Worm (Caenorhabditis elegans): ENCODE data around the gene srd-51.

srd-51 gene

ce11 chrX:13442446-13442845, 42.3 kb downstream of the srd-51 start (continued):
- TF ChIP-seq dpff-1 (tag; optimal IDR thresholded peaks at IDR 0.05) (no peak), D2030.7 (GFP tag; IDR thresholded peaks at IDR 0.05) (peak; percentile 83)

ce11 chrX:13435790-13436472, 48.8 kb downstream of the srd-51 start, which contains the start of gene jmjd-3.3:
Gene jmjd-3.3, plus strand, starts transcription at chrX:13436422.
- TF ChIP-seq attf-5 (GFP tag; optimal IDR thresholded peaks at IDR 0.05), result no peak
- TF ChIP-seq madf-10 (tag; optimal IDR thresholded peaks at IDR 0.05), result no peak
- no peak for TF ChIP-seq unc-62 (GFP tag; optimal IDR thresholded peaks at IDR 0.05)
- TF ChIP-seq nhr-179 (tag; optimal IDR thresholded peaks at IDR 0.05), result no peak
- no peak for TF ChIP-seq repo-1 (tag; optimal IDR thresholded peaks at IDR 0.05)
- no peak for TF ChIP-seq Y79H2A.3 (GFP tag; conservative IDR thresholded peaks at IDR 0.05)
- no peak for TF ChIP-seq sptf-2 (GFP tag; optimal IDR thresholded peaks at IDR 0.05)
- no peak for TF ChIP-seq xnd-1 (tag; optimal IDR thresholded peaks at IDR 0.05)
- no peak for TF ChIP-seq F10E7.11 (tag; optimal IDR thresholded peaks at IDR 0.05)
- no peak for TF ChIP-seq B0035.1 (tag; optimal IDR thresholded peaks at IDR 0.05)
- TF ChIP-seq ama-1 (optimal IDR thresholded peaks at IDR 0.05), result no peak
- peak in 1 of 2 experiments; percentile 26 for TF ChIP-seq ama-1 (GFP tag; optimal IDR thresholded peaks at IDR 0.05)
- TF ChIP-seq fkh-3 (tag; optimal IDR thresholded peaks at IDR 0.05), result no peak
- TF ChIP-seq chd-7 (tag; optimal IDR thresholded peaks at IDR 0.05), result no peak
- TF ChIP-seq rcor-1 (GFP tag; IDR thresholded peaks at IDR 0.05), result no peak
- TF ChIP-seq akir-1 (GFP tag; optimal IDR thresholded peaks at IDR 0.05), result no peak
- TF ChIP-seq ceh-27 (GFP tag; optimal IDR thresholded peaks at IDR 0.05), result no peak
- no peak for TF ChIP-seq nfyb-1 (GFP tag; IDR thresholded peaks at IDR 0.05)
- TF ChIP-seq atf-7 (tag; optimal IDR thresholded peaks at IDR 0.05), result no peak
- TF ChIP-seq pha-4 (tag; optimal IDR thresholded peaks at IDR 0.05), result no peak
- no peak for TF ChIP-seq ztf-18 (tag; optimal IDR thresholded peaks at IDR 0.05)
- TF ChIP-seq zim-3 (tag; optimal IDR thresholded peaks at IDR 0.05), result no peak
- peak; percentile 58; the same call in 1 of the 2 replicates for TF ChIP-seq D2030.7 (GFP tag; IDR thresholded peaks at IDR 0.05)
- TF ChIP-seq rpc-1 (optimal IDR thresholded peaks at IDR 0.05), result peak; percentile 59
- peak; percentile 82 for TF ChIP-seq rpc-1 (tag; optimal IDR thresholded peaks at IDR 0.05)
- TF ChIP-seq madf-6 (GFP tag; IDR thresholded peaks at IDR 0.05), result no peak
- no peak for TF ChIP-seq mel-28 (tag; optimal IDR thresholded peaks at IDR 0.05; ENCODE audit: borderline replicate concordance)
- no peak for TF ChIP-seq ekl-4 (GFP tag; IDR thresholded peaks at IDR 0.05)
- TF ChIP-seq bed-2 (GFP tag; IDR thresholded peaks at IDR 0.05), result no peak
- TF ChIP-seq lin-26 (GFP tag; IDR thresholded peaks at IDR 0.05), result peak; percentile 44; the same call in 1 of the 2 replicates
- no peak for TF ChIP-seq egl-44 (GFP tag; IDR thresholded peaks at IDR 0.05)
- no peak for TF ChIP-seq zfh-2 (GFP tag; conservative IDR thresholded peaks at IDR 0.05)
- TF ChIP-seq B0261.1 (tag; optimal IDR thresholded peaks at IDR 0.05), result peak; percentile 61
- no peak for TF ChIP-seq lag-1 (GFP tag; IDR thresholded peaks at IDR 0.05)
- TF ChIP-seq nfya-1 (tag; optimal IDR thresholded peaks at IDR 0.05; ENCODE audit: borderline replicate concordance, insufficient read depth), result no peak
- no peak for TF ChIP-seq ztf-3 (GFP tag; optimal IDR thresholded peaks at IDR 0.05)
- TF ChIP-seq athp-1 (tag; optimal IDR thresholded peaks at IDR 0.05), result no peak
- TF ChIP-seq F57A8.1 (GFP tag; optimal IDR thresholded peaks at IDR 0.05), result no peak
- no peak for TF ChIP-seq T26A5.8 (tag; optimal IDR thresholded peaks at IDR 0.05)
- TF ChIP-seq mes-4 (tag; optimal IDR thresholded peaks at IDR 0.05), result no peak
- TF ChIP-seq die-1 (tag; optimal IDR thresholded peaks at IDR 0.05), result peak; percentile 20
- peak; percentile 81 for TF ChIP-seq tbp1 (GFP tag; optimal IDR thresholded peaks at IDR 0.05)
- peak; percentile 22 for TF ChIP-seq snpc-1.3 (tag; optimal IDR thresholded peaks at IDR 0.05; ENCODE audit: insufficient read depth)
- TF ChIP-seq hlh-12 (tag; optimal IDR thresholded peaks at IDR 0.05), result no peak
- TF ChIP-seq Y67H2A.10 (GFP tag; conservative IDR thresholded peaks at IDR 0.05), result no peak
- no peak for TF ChIP-seq hmg-1.2 (GFP tag; IDR thresholded peaks at IDR 0.05)
- TF ChIP-seq C06A6.2 (GFP tag; conservative IDR thresholded peaks at IDR 0.05), result no peak

All from whole organism, young adult.